Worm (Caenorhabditis elegans) whole organism, mixed stage, embryonic: ENCODE measurements around the gene T24C4.2.

Source experiments
- mep-1 ChIP-seq: fragments of 150-350 bp; optimal IDR thresholded peaks from 2 replicates; lab custom pipeline; 2017; ENCODE audit warnings: missing biosample characterization, missing genetic modification reagents, missing genetic modification characterization, inconsistent platforms
- nhr-237 ChIP-seq: fragments of 150-350 bp; optimal IDR thresholded peaks from 2 replicates; lab custom pipeline; 2014; ENCODE audit warnings: missing biosample characterization, missing genetic modification characterization

DNA sequence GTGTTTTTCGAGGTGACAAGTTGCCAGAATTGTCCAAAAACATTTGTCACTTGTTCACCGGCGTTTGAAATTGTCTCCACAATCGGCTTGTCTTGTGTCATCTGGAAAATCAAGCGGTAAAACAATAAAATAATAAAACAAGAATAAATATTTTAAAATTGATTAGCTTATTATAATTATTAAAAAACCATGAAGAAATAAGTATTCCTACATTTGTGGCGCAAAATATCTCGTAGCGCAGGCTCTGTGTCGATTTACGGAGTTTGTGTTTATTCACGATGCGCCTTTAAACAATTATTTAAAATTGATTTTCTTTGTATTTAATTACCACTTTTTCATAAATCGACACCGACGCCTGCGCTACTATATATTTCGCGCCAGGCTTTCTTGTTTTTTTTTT is 17.5 kb downstream of the T24C4.2 start, which contains the start of gene moma-1:
- no peak for TF ChIP-seq mep-1 (tag; lab: Kevin White, UChicago)
- TF ChIP-seq nhr-237 (tag; lab: Kevin White, UChicago), result no peak
